Fruit fly (Drosophila melanogaster) whole organism, embryonic: ENCODE measurements around the gene CG32984.

Experiments
- B-H2 ChIP-seq: fragments of 200-800 bp; sonication (Bioruptor generic); optimal IDR thresholded peaks from 2 replicates; lab custom pipeline; 2018; ENCODE audit warnings: missing biosample characterization, mild to moderate bottlenecking, missing genetic modification characterization
- C15 ChIP-seq: fragments of 200-800 bp; sonication (Bioruptor generic); IDR thresholded peaks from 3 replicates; pipeline ENCODE4 v1.3.6; 2022; ENCODE audit warnings: missing biosample characterization, missing genetic modification characterization
- CG12219 ChIP-seq: fragments of 200-800 bp; sonication (Bioruptor generic); optimal IDR thresholded peaks from 3 replicates; lab custom pipeline; 2018; ENCODE audit warnings: missing biosample characterization, mild to moderate bottlenecking, missing genetic modification characterization
- CG12299 ChIP-seq: fragments of 200-800 bp; sonication (Bioruptor generic); optimal IDR thresholded peaks from 2 replicates; lab custom pipeline; 2018; ENCODE audit warnings: missing biosample characterization, mild to moderate bottlenecking, missing genetic modification characterization
- CG1233 ChIP-seq: fragments of 200-800 bp; sonication (Bioruptor generic); optimal IDR thresholded peaks from 4 replicates; lab custom pipeline; 2018; ENCODE audit warnings: missing biosample characterization, mild to moderate bottlenecking, missing genetic modification characterization
- CG14441 ChIP-seq: fragments of 200-800 bp; sonication (Bioruptor generic); IDR thresholded peaks from 2 replicates; pipeline ENCODE4 v1.3.6; 2022; ENCODE audit warnings: missing biosample characterization, missing genetic modification characterization
- CG14667 ChIP-seq: fragments of 200-800 bp; sonication (Bioruptor generic); IDR thresholded peaks from 2 replicates; pipeline ENCODE4 v1.3.6; 2022; ENCODE audit warnings: missing biosample characterization, missing genetic modification characterization
- CG15073 ChIP-seq: fragments of 200-800 bp; sonication (Bioruptor generic); optimal IDR thresholded peaks from 2 replicates; lab custom pipeline; 2016; ENCODE audit warnings: missing biosample characterization, missing genetic modification characterization
- CG17186 ChIP-seq: fragments of 200-800 bp; sonication (Bioruptor generic); optimal IDR thresholded peaks from 3 replicates; lab custom pipeline; 2017; ENCODE audit warnings: missing biosample characterization, missing genetic modification reagents, missing genetic modification characterization
- CG17568 ChIP-seq: fragments of 200-800 bp; sonication (Bioruptor generic); optimal IDR thresholded peaks from 2 replicates; lab custom pipeline; 2018; ENCODE audit warnings: missing biosample characterization, mild to moderate bottlenecking, missing genetic modification characterization, moderate library complexity
- CG1792 ChIP-seq: fragments of 200-800 bp; sonication (Bioruptor generic); optimal IDR thresholded peaks from 2 replicates; lab custom pipeline; 2016; ENCODE audit warnings: missing biosample characterization, missing genetic modification characterization
- CG18619 ChIP-seq: fragments of 200-800 bp; sonication (Bioruptor generic); optimal IDR thresholded peaks from 3 replicates; lab custom pipeline; 2017; ENCODE audit warnings: missing biosample characterization, mild to moderate bottlenecking, missing genetic modification characterization
- CG2120 ChIP-seq: fragments of 200-800 bp; sonication (Bioruptor generic); optimal IDR thresholded peaks from 3 replicates; lab custom pipeline; 2016; ENCODE audit warnings: missing biosample characterization, missing genetic modification characterization
- CG2875 ChIP-seq: fragments of 200-800 bp; sonication (Bioruptor generic); optimal IDR thresholded peaks from 2 replicates; lab custom pipeline; 2017; ENCODE audit warnings: missing biosample characterization, mild to moderate bottlenecking, missing genetic modification characterization, missing genetic modification reagents
- CG33213 ChIP-seq: fragments of 200-800 bp; sonication (Bioruptor generic); optimal IDR thresholded peaks from 3 replicates; lab custom pipeline; 2016; ENCODE audit warnings: missing biosample characterization, missing genetic modification characterization
- CG34376 ChIP-seq: fragments of 200-800 bp; sonication (Bioruptor generic); optimal IDR thresholded peaks from 2 replicates; lab custom pipeline; 2018; ENCODE audit warnings: missing biosample characterization, mild to moderate bottlenecking, missing genetic modification characterization
- CG3847 ChIP-seq: fragments of 200-800 bp; sonication (Bioruptor generic); IDR thresholded peaks from 2 replicates; pipeline ENCODE4 v1.3.6; 2022; ENCODE audit warnings: missing biosample characterization, missing genetic modification characterization
- CG4404 ChIP-seq: fragments of 200-800 bp; sonication (Bioruptor generic); IDR thresholded peaks from 2 replicates; pipeline ENCODE4 v1.3.6; 2022; ENCODE audit warnings: missing biosample characterization, missing genetic modification characterization
- CG5953 ChIP-seq: fragments of 200-800 bp; sonication (Bioruptor generic); IDR thresholded peaks from 2 replicates; pipeline ENCODE4 v1.3.6; 2022; ENCODE audit warnings: missing biosample characterization, missing genetic modification characterization
- CG6175 ChIP-seq: fragments of 200-800 bp; sonication (Bioruptor generic); IDR thresholded peaks from 3 replicates; pipeline ENCODE4 v1.3.6; 2022; ENCODE audit warnings: missing biosample characterization, missing genetic modification characterization
- CG7372 ChIP-seq: fragments of 200-800 bp; sonication (Bioruptor generic); IDR thresholded peaks from 2 replicates; pipeline ENCODE4 v1.3.6; 2022; ENCODE audit warnings: missing biosample characterization, missing genetic modification characterization
- CG7556 ChIP-seq: fragments of 200-800 bp; sonication (Bioruptor generic); optimal IDR thresholded peaks from 2 replicates; lab custom pipeline; 2017; ENCODE audit warnings: missing biosample characterization, mild to moderate bottlenecking, missing genetic modification characterization
- CG7839 ChIP-seq: fragments of 200-800 bp; sonication (Bioruptor generic); optimal IDR thresholded peaks from 3 replicates; lab custom pipeline; 2018; ENCODE audit warnings: missing biosample characterization, mild to moderate bottlenecking, missing genetic modification characterization, moderate library complexity
- CTCF ChIP-seq: fragments of 200-800 bp; sonication (Bioruptor generic); optimal IDR thresholded peaks from 2 replicates; lab custom pipeline; 2017; ENCODE audit warnings: missing biosample characterization, mild to moderate bottlenecking, missing genetic modification characterization, moderate library complexity
- Chrac-16 ChIP-seq: fragments of 200-800 bp; sonication (Bioruptor generic); optimal IDR thresholded peaks from 3 replicates; lab custom pipeline; 2016; ENCODE audit warnings: missing biosample characterization, missing genetic modification characterization
- CoRest ChIP-seq: fragments of 200-800 bp; sonication (Bioruptor generic); optimal IDR thresholded peaks from 3 replicates; lab custom pipeline; 2018; ENCODE audit warnings: missing biosample characterization, mild to moderate bottlenecking, missing genetic modification characterization, moderate library complexity
- D19B ChIP-seq: fragments of 200-800 bp; sonication (Bioruptor generic); optimal IDR thresholded peaks from 2 replicates; lab custom pipeline; 2017; ENCODE audit warnings: missing biosample characterization, mild to moderate bottlenecking, missing genetic modification characterization
- Dp ChIP-seq: fragments of 200-800 bp; sonication (Bioruptor generic); optimal IDR thresholded peaks from 2 replicates; lab custom pipeline; 2018; ENCODE audit warnings: missing biosample characterization, mild to moderate bottlenecking, missing genetic modification characterization, moderate library complexity
- HLH4C ChIP-seq: fragments of 200-800 bp; sonication (Bioruptor generic); IDR thresholded peaks from 3 replicates; pipeline ENCODE4 v1.3.6; 2022; ENCODE audit warnings: missing biosample characterization, missing genetic modification characterization; ENCODE audit not compliant: partially characterized antibody
- HmgD ChIP-seq: fragments of 200-800 bp; sonication (Bioruptor generic); optimal IDR thresholded peaks from 3 replicates; lab custom pipeline; 2016; ENCODE audit warnings: missing biosample characterization, missing genetic modification characterization
- Jarid2 ChIP-seq: fragments of 200-800 bp; sonication (Bioruptor generic); optimal IDR thresholded peaks from 3 replicates; lab custom pipeline; 2017; ENCODE audit warnings: mild to moderate bottlenecking, missing biosample characterization, missing genetic modification reagents, missing genetic modification characterization
- MTF-1 ChIP-seq: fragments of 200-800 bp; sonication (Bioruptor generic); optimal IDR thresholded peaks from 2 replicates; lab custom pipeline; 2018; ENCODE audit warnings: missing biosample characterization, mild to moderate bottlenecking, missing genetic modification characterization, borderline replicate concordance
- Mrtf ChIP-seq: fragments of 200-800 bp; sonication (Bioruptor generic); IDR thresholded peaks from 3 replicates; pipeline ENCODE4 v1.3.6; 2022; ENCODE audit warnings: missing biosample characterization, missing genetic modification characterization
- Poxn ChIP-seq: fragments of 200-800 bp; sonication (Bioruptor generic); IDR thresholded peaks from 2 replicates; pipeline ENCODE4 v1.3.6; 2022; ENCODE audit warnings: missing biosample characterization, missing genetic modification characterization
- Sox102F ChIP-seq: fragments of 200-800 bp; sonication (Bioruptor generic); optimal IDR thresholded peaks from 2 replicates; lab custom pipeline; 2018; ENCODE audit warnings: missing biosample characterization, mild to moderate bottlenecking, missing genetic modification characterization, moderate library complexity
- Stat92E ChIP-seq, 3 experiments: fragments of >200 bp in 2 of 3; fragments of 200-800 bp in 1 of 3; sonication (Bioruptor generic) in 1 of 3; optimal IDR thresholded peaks; 2 replicates each; lab custom pipeline; 2017 to 2019; ENCODE audit warnings: missing biosample characterization in 3 of 3, missing genetic modification characterization in 3 of 3, mild to moderate bottlenecking in 1 of 3, moderate library complexity in 1 of 3
- bab2 ChIP-seq: fragments of 200-800 bp; sonication (Bioruptor generic); optimal IDR thresholded peaks from 2 replicates; lab custom pipeline; 2016; ENCODE audit warnings: missing biosample characterization, missing genetic modification characterization
- bigmax ChIP-seq: fragments of 200-800 bp; sonication (Bioruptor generic); optimal IDR thresholded peaks from 2 replicates; lab custom pipeline; 2018; ENCODE audit warnings: missing biosample characterization, mild to moderate bottlenecking, missing genetic modification characterization
- dan ChIP-seq: fragments of 200-800 bp; sonication (Bioruptor generic); IDR thresholded peaks from 2 replicates; pipeline ENCODE4 v1.3.6; 2022; ENCODE audit warnings: missing biosample characterization, missing genetic modification characterization
- fru ChIP-seq: fragments of >200 bp; optimal IDR thresholded peaks from 2 replicates; lab custom pipeline; 2017
- hbn ChIP-seq: fragments of 200-800 bp; sonication (Bioruptor generic); IDR thresholded peaks from 2 replicates; pipeline ENCODE4 v1.3.6; 2022; ENCODE audit warnings: missing biosample characterization, missing genetic modification characterization; ENCODE audit not compliant: partially characterized antibody
- her ChIP-seq: fragments of 200-800 bp; sonication (Bioruptor generic); optimal IDR thresholded peaks from 2 replicates; lab custom pipeline; 2016; ENCODE audit warnings: missing biosample characterization, missing genetic modification characterization
- mld ChIP-seq: fragments of 200-800 bp; sonication (Bioruptor generic); IDR thresholded peaks from 3 replicates; pipeline ENCODE4 v1.3.6; 2022; ENCODE audit warnings: missing biosample characterization, missing genetic modification characterization; ENCODE audit not compliant: partially characterized antibody
- otp ChIP-seq: fragments of 200-800 bp; sonication (Bioruptor generic); IDR thresholded peaks from 3 replicates; pipeline ENCODE4, ENCODE4 v1.3.6; 2022; ENCODE audit warnings: missing biosample characterization, missing genetic modification characterization
- pan ChIP-seq, 4 experiments: fragments of >200 bp in 3 of 4; fragments of 200-800 bp in 1 of 4; sonication (Bioruptor generic) in 1 of 4; optimal IDR thresholded peaks in 3 of 4; IDR thresholded peaks in 1 of 4; 2 replicates each; pipeline versions ENCODE4 v1.3.6 to Lab custom; 2017 to 2022; ENCODE audit warnings: missing biosample characterization in 2 of 4, missing genetic modification characterization in 2 of 4, mixed read lengths in 1 of 4
- pum ChIP-seq: fragments of 200-800 bp; sonication (Bioruptor generic); optimal IDR thresholded peaks from 2 replicates; lab custom pipeline; 2016; ENCODE audit warnings: missing biosample characterization, missing genetic modification characterization
- row ChIP-seq: fragments of 200-800 bp; sonication (Bioruptor generic); IDR thresholded peaks from 3 replicates; pipeline ENCODE4 v1.3.6; 2022; ENCODE audit warnings: missing biosample characterization, missing genetic modification characterization
- sqz ChIP-seq: fragments of 200-800 bp; sonication (Bioruptor generic); optimal IDR thresholded peaks from 3 replicates; lab custom pipeline; 2018; ENCODE audit warnings: missing biosample characterization, mild to moderate bottlenecking, missing genetic modification characterization
- vvl ChIP-seq: fragments of 200-800 bp; sonication (Bioruptor generic); IDR thresholded peaks from 2 replicates; pipeline ENCODE4 v1.3.6; 2022; ENCODE audit warnings: missing biosample characterization, missing genetic modification characterization

CG32984 gene

DNA sequence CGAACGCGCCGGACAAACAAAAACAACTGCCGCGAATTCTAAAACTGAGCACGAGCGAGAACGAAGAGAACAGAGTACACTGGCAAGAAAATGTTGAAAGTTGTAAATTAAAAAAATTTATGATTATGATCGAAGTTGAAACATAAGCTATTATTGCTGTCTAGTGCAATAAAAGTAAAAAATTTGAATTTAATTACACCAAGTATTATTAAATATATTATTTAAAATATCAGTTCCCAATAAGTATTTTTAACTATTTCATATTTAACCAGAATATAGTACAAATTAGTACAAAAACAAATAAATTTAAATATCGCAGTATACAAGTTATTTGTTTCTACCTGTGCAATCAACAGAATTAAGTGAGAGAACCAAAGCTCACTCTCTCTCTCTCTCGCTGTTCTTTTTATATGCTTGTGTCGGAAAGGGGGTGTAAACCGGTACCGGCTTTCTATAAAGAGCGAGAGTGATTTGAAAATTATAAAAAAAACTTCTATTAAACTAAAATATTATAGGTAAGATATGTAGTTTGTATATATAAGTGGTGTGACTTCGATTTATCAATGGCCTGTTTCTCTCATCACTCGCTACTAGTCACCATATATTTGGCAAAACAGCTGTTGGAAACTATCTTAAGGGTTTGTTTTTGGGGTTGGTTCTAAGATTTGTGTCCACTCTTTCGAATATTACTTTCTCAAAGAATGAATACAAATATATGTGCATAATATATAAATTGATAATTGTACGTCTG, 13.4 kb upstream of the CG32984 start, which contains the start of gene C1GalTA (continued):
- TF ChIP-seq HLH4C (GFP tag; lab: Robert Waterston, UW) (no peak), CG7372 (GFP tag; lab: Robert Waterston, UW) (peak; percentile 95), Sox102F (peak; percentile 98), Chrac-16 (GFP tag; lab: Kevin White, UChicago) (peak; percentile 93), CG1792 (GFP tag; lab: Kevin White, UChicago) (peak; percentile 0), Stat92E (GFP tag; optimal IDR thresholded peaks at IDR 0.05; lab: Kevin White, UChicago) (peak in 1 of 3 experiments; percentile 99), mld (GFP tag; lab: Robert Waterston, UW) (no peak), HmgD (GFP tag; lab: Kevin White, UChicago) (no peak), B-H2 (GFP tag; lab: Kevin White, UChicago) (peak; percentile 94), CG2120 (GFP tag; lab: Kevin White, UChicago) (peak; percentile 89), CG4404 (GFP tag; lab: Robert Waterston, UW) (peak; percentile 92), pan (optimal IDR thresholded peaks at IDR 0.05; lab: Kevin White, UChicago) (no peak), pan (GFP tag; optimal IDR thresholded peaks at IDR 0.05 in 1 of 2, IDR thresholded peaks at IDR 0.05 in 1 of 2) (peak in 1 of 2 experiments; percentile 97), fru (lab: Kevin White, UChicago) (no peak), CG14441 (GFP tag; lab: Robert Waterston, UW) (peak; percentile 88), CG7556 (peak; percentile 99), CG3847 (peak; percentile 92), CG2875 (GFP tag; lab: Kevin White, UChicago) (peak; percentile 96), dan (GFP tag; lab: Robert Waterston, UW) (no peak), otp (GFP tag; lab: Robert Waterston, UW) (peak; percentile 68; the same call in 1 of the 3 replicates), Poxn (GFP tag; lab: Robert Waterston, UW) (peak; percentile 79), her (GFP tag; lab: Kevin White, UChicago) (peak; percentile 25), CG33213 (GFP tag; lab: Kevin White, UChicago) (peak; percentile 50), Mrtf (GFP tag; lab: Robert Waterston, UW) (peak; percentile 90; the same call in 2 of the 3 replicates), CG17568 (peak; percentile 91), MTF-1 (GFP tag; lab: Kevin White, UChicago) (peak; percentile 85), sqz (GFP tag; lab: Kevin White, UChicago) (peak; percentile 98), Dp (GFP tag; lab: Kevin White, UChicago) (peak; percentile 35), bab2 (GFP tag; lab: Kevin White, UChicago) (peak; percentile 64), CG18619 (GFP tag; lab: Kevin White, UChicago) (peak; percentile 96), CG5953 (GFP tag; lab: Robert Waterston, UW) (peak; percentile 84; the same call in 1 of the 2 replicates), CG7839 (tag; lab: Kevin White, UChicago) (peak; percentile 99), CG12219 (GFP tag; lab: Kevin White, UChicago) (peak; percentile 86), CG14667 (peak; percentile 94; the same call in 1 of the 2 replicates), CTCF (GFP tag; lab: Kevin White, UChicago) (peak; percentile 61), CG1233 (GFP tag; lab: Kevin White, UChicago) (peak; percentile 98), CG6175 (GFP tag; lab: Robert Waterston, UW) (peak; percentile 80), bigmax (no peak), hbn (no peak), row (peak; percentile 98), CG34376 (GFP tag; lab: Kevin White, UChicago) (peak; percentile 93), CG12299 (tag; lab: Kevin White, UChicago) (peak; percentile 98), CG17186 (GFP tag; lab: Kevin White, UChicago) (peak; percentile 60), Jarid2 (GFP tag; lab: Kevin White, UChicago) (peak; percentile 89), D19B (peak; percentile 88), CG15073 (GFP tag; lab: Kevin White, UChicago) (peak; percentile 35), vvl (peak; percentile 98), pum (GFP tag; lab: Kevin White, UChicago) (peak; percentile 72), CoRest (tag; lab: Kevin White, UChicago) (peak; percentile 100), C15 (peak; percentile 83; the same call in 2 of the 3 replicates)
